Fruit fly (Drosophila melanogaster): ENCODE results near the gene Bet5.

Gene Bet5

dm6 chr3R:30177494-30177893 lies 2.5 kb upstream of the Bet5 start, which contains the start of the genes CG1983 and CG15530:
TSS of gene CG1983 (minus strand) at chr3R:30177700.
TSS of gene CG15530 (plus strand) at chr3R:30177877.
- TF ChIP-seq Ets98B (GFP tag; IDR thresholded peaks at IDR 0.05) (no peak), CG8159 (tag; optimal IDR thresholded peaks at IDR 0.05) (no peak), rn (GFP tag; IDR thresholded peaks at IDR 0.05) (no peak), CG34367 (tag; optimal IDR thresholded peaks at IDR 0.05) (no peak), CG17806 (tag; optimal IDR thresholded peaks at IDR 0.05) (no peak), EcR (GFP tag; optimal IDR thresholded peaks at IDR 0.05) (no peak)

DNA sequence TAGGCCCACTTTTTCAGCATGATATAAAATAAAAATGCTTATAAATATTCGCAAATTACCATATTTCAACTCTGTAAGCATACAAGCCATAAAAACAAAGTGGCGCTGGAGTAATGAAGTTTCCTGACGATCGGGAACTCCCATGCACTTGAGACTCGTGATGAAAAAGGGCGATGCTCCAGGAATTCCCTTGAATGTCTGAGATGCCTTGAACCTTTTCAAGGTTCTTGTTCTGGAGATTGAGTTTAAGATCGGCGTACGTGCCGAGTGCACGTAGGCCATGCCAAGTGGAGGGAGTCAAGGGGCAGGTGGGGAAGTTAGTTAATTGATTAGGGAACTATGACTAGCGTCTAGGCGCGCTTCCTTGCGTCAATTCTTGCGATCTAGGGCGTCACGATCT lies 3.8 kb downstream of the Bet5 start:
- TF ChIP-seq EcR (GFP tag; optimal IDR thresholded peaks at IDR 0.05) (peak; percentile 90), CG12605 (GFP tag; IDR thresholded peaks at IDR 0.05) (no peak)

- TF ChIP-seq Pif1B (GFP tag; optimal IDR thresholded peaks at IDR 0.05) (no peak), CG9948 (tag; optimal IDR thresholded peaks at IDR 0.05) (no peak), CG17806 (tag; optimal IDR thresholded peaks at IDR 0.05) (no peak), CG4496 (GFP tag; IDR thresholded peaks at IDR 0.05) (no peak), D1 (tag; optimal IDR thresholded peaks at IDR 0.05) (no peak), CG10348 (GFP tag; IDR thresholded peaks at IDR 0.05) (no peak), CG14655 (GFP tag; optimal IDR thresholded peaks at IDR 0.05) (no peak), CG12605 (GFP tag; IDR thresholded peaks at IDR 0.05) (no peak), Ets98B (GFP tag; IDR thresholded peaks at IDR 0.05) (no peak), fd96Ca (GFP tag; IDR thresholded peaks at IDR 0.05) (no peak), rn (GFP tag; IDR thresholded peaks at IDR 0.05) (no peak), CG8159 (tag; optimal IDR thresholded peaks at IDR 0.05) (no peak), CG15710 (tag; optimal IDR thresholded peaks at IDR 0.05) (no peak), gl (tag; optimal IDR thresholded peaks at IDR 0.05) (no peak)
Measured at dm6 chr3R:30189398-30189797, 9.4 kb downstream of the Bet5 start.

DNA sequence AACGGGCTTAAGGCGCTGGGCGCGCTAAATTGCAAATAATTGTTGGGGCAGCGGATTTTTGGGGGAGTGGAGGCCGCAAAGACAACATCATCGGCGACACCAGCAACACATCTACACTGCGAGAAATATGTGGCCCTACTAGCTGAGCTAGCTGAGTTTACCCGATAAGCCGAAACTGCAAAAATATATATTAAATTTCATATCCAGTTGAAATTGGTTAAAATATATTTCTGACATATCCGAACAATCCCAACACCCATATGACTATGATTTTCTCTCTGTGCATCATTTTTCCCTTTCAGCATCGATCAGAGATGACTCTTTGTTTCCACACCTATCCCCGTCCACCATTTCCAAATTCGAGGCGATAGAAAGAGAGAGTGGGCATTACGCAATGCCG lies 9.8 kb downstream of the Bet5 start:
- TF ChIP-seq gl (tag; optimal IDR thresholded peaks at IDR 0.05), result peak; percentile 35
- TF ChIP-seq CG8301 (tag; optimal IDR thresholded peaks at IDR 0.05), result peak; percentile 31
- TF ChIP-seq CG4496 (GFP tag; IDR thresholded peaks at IDR 0.05), result peak; percentile 59; the same call in 2 of the 3 replicates
- peak; percentile 62 for TF ChIP-seq CG9948 (tag; optimal IDR thresholded peaks at IDR 0.05)
- no peak for TF ChIP-seq CG13204 (GFP tag; optimal IDR thresholded peaks at IDR 0.05)
- peak; percentile 37 for TF ChIP-seq CG14655 (GFP tag; optimal IDR thresholded peaks at IDR 0.05)
- no peak for TF ChIP-seq D1 (tag; optimal IDR thresholded peaks at IDR 0.05)
- TF ChIP-seq CG8159 (tag; optimal IDR thresholded peaks at IDR 0.05), result peak; percentile 69
- peak; percentile 41 for TF ChIP-seq CG34367 (tag; optimal IDR thresholded peaks at IDR 0.05)
- TF ChIP-seq EcR (GFP tag; optimal IDR thresholded peaks at IDR 0.05), result no peak
- peak; percentile 51 for TF ChIP-seq Pif1B (GFP tag; optimal IDR thresholded peaks at IDR 0.05)
- TF ChIP-seq Pif1A (GFP tag; optimal IDR thresholded peaks at IDR 0.05), result peak; percentile 67
- TF ChIP-seq CG12605 (GFP tag; IDR thresholded peaks at IDR 0.05), result no peak
- TF ChIP-seq fd96Ca (GFP tag; IDR thresholded peaks at IDR 0.05), result peak; percentile 58; the same call in 1 of the 3 replicates
- no peak for TF ChIP-seq rn (GFP tag; IDR thresholded peaks at IDR 0.05)
- peak; percentile 67 for TF ChIP-seq CG17806 (tag; optimal IDR thresholded peaks at IDR 0.05)
- peak; percentile 29; the same call in 1 of the 2 replicates for TF ChIP-seq Ets98B (GFP tag; IDR thresholded peaks at IDR 0.05)
- peak; percentile 59 for TF ChIP-seq CG15710 (tag; optimal IDR thresholded peaks at IDR 0.05)
- peak; percentile 35; the same call in 1 of the 2 replicates for TF ChIP-seq CG32121 (GFP tag; IDR thresholded peaks at IDR 0.05)
- TF ChIP-seq Snoo (tag; optimal IDR thresholded peaks at IDR 0.05), result peak; percentile 65
- no peak for TF ChIP-seq CG10348 (GFP tag; IDR thresholded peaks at IDR 0.05)

DNA sequence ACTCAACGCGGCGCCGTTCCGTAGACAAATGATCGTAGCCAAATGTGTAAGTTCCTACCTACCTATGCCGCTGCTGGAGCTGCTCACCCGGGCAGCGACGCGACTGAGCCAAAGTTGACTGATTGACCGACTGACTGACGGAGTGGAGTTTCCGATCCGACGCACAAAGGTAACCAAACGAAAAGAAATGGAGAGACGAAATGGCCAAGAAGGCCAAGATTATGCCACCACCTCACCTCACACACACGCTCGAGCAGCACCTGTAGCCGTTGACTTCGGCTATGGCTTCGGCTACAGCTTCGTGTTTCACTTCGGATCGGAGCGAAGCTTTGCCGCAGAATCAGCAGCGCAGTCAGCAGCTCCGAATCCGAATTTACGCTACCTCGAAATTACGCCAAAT lies 11.0 kb downstream of the Bet5 start, which contains the start of gene CG9747:
Gene CG9747 (minus strand): TSS at position 206 of the 400 bp plus-strand sequence.
- TF ChIP-seq EcR (GFP tag; optimal IDR thresholded peaks at IDR 0.05) (peak; percentile 18), rn (GFP tag; IDR thresholded peaks at IDR 0.05) (no peak), Pif1B (GFP tag; optimal IDR thresholded peaks at IDR 0.05) (no peak)

DNA sequence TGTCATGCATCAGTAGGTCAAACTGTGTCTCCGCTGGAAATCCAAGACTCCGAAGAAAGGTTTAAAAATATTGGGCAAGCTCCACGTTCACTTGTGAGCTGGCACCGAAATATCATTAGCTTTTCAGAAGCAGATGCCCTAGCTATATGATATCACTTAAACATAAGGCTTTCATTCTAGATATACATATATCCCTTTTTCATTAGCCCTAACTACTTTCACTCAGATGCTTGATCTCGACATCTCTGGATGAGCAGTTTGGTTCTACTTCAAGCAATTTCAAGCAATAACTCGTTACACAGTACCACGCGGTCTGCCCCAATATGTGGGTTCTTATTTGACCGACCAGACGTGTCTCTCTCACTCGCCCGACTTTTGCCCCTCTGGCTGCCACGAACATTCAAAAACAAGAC lies 11.4 kb downstream of the Bet5 start:
- TF ChIP-seq CG15710 (tag; optimal IDR thresholded peaks at IDR 0.05) (peak; percentile 43), CG9948 (tag; optimal IDR thresholded peaks at IDR 0.05) (peak; percentile 27), Snoo (tag; optimal IDR thresholded peaks at IDR 0.05) (peak; percentile 48), Pif1B (GFP tag; optimal IDR thresholded peaks at IDR 0.05) (peak; percentile 65), Pif1A (GFP tag; optimal IDR thresholded peaks at IDR 0.05) (peak; percentile 67), CG13204 (GFP tag; optimal IDR thresholded peaks at IDR 0.05) (no peak), CG14655 (GFP tag; optimal IDR thresholded peaks at IDR 0.05) (peak; percentile 48), D1 (tag; optimal IDR thresholded peaks at IDR 0.05) (no peak), gl (tag; optimal IDR thresholded peaks at IDR 0.05) (no peak), CG34367 (tag; optimal IDR thresholded peaks at IDR 0.05) (peak; percentile 29), rn (GFP tag; IDR thresholded peaks at IDR 0.05) (no peak), CG8301 (tag; optimal IDR thresholded peaks at IDR 0.05) (peak; percentile 42)

DNA sequence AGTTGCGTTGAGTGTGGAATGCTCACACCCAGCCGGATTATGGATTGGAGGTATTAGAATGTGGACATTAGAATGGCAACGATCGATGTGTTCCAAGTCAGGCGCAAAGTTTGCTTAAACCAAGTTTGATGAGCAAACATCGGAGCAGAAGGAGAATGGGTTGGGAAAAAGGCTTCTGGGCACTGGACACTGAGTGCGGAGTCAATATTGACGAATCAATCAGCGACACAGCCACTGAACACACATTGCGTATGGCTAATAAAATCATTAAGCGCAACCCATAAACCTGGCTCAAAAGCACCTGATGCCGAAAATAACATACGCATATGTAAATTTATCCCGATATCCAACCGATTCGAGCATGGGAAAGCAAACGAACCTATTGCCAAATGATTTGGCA lies 13.8 kb downstream of the Bet5 start:
- TF ChIP-seq Pif1A (GFP tag; optimal IDR thresholded peaks at IDR 0.05) (no peak), CG13204 (GFP tag; optimal IDR thresholded peaks at IDR 0.05) (no peak), Pif1B (GFP tag; optimal IDR thresholded peaks at IDR 0.05) (no peak), EcR (GFP tag; optimal IDR thresholded peaks at IDR 0.05) (no peak), fd96Ca (GFP tag; IDR thresholded peaks at IDR 0.05) (no peak), rn (GFP tag; IDR thresholded peaks at IDR 0.05) (no peak), CG14655 (GFP tag; optimal IDR thresholded peaks at IDR 0.05) (no peak), CG10348 (GFP tag; IDR thresholded peaks at IDR 0.05) (no peak), D1 (tag; optimal IDR thresholded peaks at IDR 0.05) (no peak), Ets98B (GFP tag; IDR thresholded peaks at IDR 0.05) (no peak), CG8159 (tag; optimal IDR thresholded peaks at IDR 0.05) (no peak), CG32121 (GFP tag; IDR thresholded peaks at IDR 0.05) (no peak), CG8301 (tag; optimal IDR thresholded peaks at IDR 0.05) (no peak), CG34367 (tag; optimal IDR thresholded peaks at IDR 0.05) (no peak), CG17806 (tag; optimal IDR thresholded peaks at IDR 0.05) (no peak), CG12605 (GFP tag; IDR thresholded peaks at IDR 0.05) (no peak), CG15710 (tag; optimal IDR thresholded peaks at IDR 0.05) (no peak), CG9948 (tag; optimal IDR thresholded peaks at IDR 0.05) (no peak), CG4496 (GFP tag; IDR thresholded peaks at IDR 0.05) (no peak), Snoo (tag; optimal IDR thresholded peaks at IDR 0.05) (no peak)

Data from whole organism, pupa.